Worm (Caenorhabditis elegans) whole organism, L2 larva: ENCODE measurements around the gene hpo-38.

Experiments used
- ZK546.5 ChIP-seq: sonication (generic microtip); optimal IDR thresholded peaks from 2 replicates; lab custom pipeline; 2017; ENCODE audit warnings: missing biosample characterization, missing genetic modification characterization
- alr-1 ChIP-seq: fragments of 150-350 bp; optimal IDR thresholded peaks from 2 replicates; lab custom pipeline; 2014; ENCODE audit warnings: missing biosample characterization, missing genetic modification characterization
- ama-1 ChIP-seq: fragments of 150-350 bp; optimal IDR thresholded peaks from 2 replicates; lab custom pipeline; 2018; ENCODE audit warnings: inconsistent platforms
- blmp-1 ChIP-seq: sonication (generic microtip); optimal IDR thresholded peaks from 2 replicates; lab custom pipeline; 2017; ENCODE audit warnings: missing genetic modification characterization, mild to moderate bottlenecking, missing compliant biosample characterization, antibody characterized with exemption, moderate library complexity; ENCODE audit not compliant: insufficient read depth
- ceh-16 ChIP-seq: fragments of 150-350 bp; optimal IDR thresholded peaks from 2 replicates; lab custom pipeline; 2014; ENCODE audit warnings: missing biosample characterization, missing genetic modification characterization
- lin-39 ChIP-seq: fragments of 150-350 bp; optimal IDR thresholded peaks from 2 replicates; lab custom pipeline; 2014; ENCODE audit warnings: missing biosample characterization, missing genetic modification reagents, missing genetic modification characterization
- nhr-77 ChIP-seq: fragments of 150-350 bp; optimal IDR thresholded peaks from 2 replicates; lab custom pipeline; 2014; ENCODE audit warnings: missing biosample characterization, missing genetic modification characterization
- skn-1 ChIP-seq: sonication (generic microtip); optimal IDR thresholded peaks from 2 replicates; lab custom pipeline; 2017; ENCODE audit warnings: missing biosample characterization, missing genetic modification characterization
- unc-39 ChIP-seq: fragments of 150-350 bp; optimal IDR thresholded peaks from 2 replicates; lab custom pipeline; 2014; ENCODE audit warnings: missing biosample characterization, missing genetic modification characterization
- unc-62 ChIP-seq: fragments of 150-350 bp; optimal IDR thresholded peaks from 2 replicates; lab custom pipeline; 2014; ENCODE audit warnings: missing biosample characterization, missing genetic modification reagents, missing genetic modification characterization
- zag-1 ChIP-seq: fragments of 150-350 bp; optimal IDR thresholded peaks from 2 replicates; lab custom pipeline; 2014; ENCODE audit warnings: missing biosample characterization, missing genetic modification characterization
- ztf-4 ChIP-seq: fragments of 150-350 bp; optimal IDR thresholded peaks from 2 replicates; lab custom pipeline; 2014; ENCODE audit warnings: missing biosample characterization, missing genetic modification characterization

ce11 chrIII:230129-230528, at the start of gene hpo-38:
- no peak for TF ChIP-seq lin-39 (tag; lab: Kevin White, UChicago)
- TF ChIP-seq ceh-16: no peak
- no peak for TF ChIP-seq unc-39 (tag; lab: Kevin White, UChicago)
- no peak for TF ChIP-seq nhr-77
- TF ChIP-seq skn-1: no peak
- TF ChIP-seq zag-1 (tag; lab: Kevin White, UChicago): no peak
- TF ChIP-seq blmp-1 (tag; lab: Kevin White, UChicago): no peak
- no peak for TF ChIP-seq ZK546.5 (tag; lab: Kevin White, UChicago)
- TF ChIP-seq unc-62 (GFP tag; lab: Kevin White, UChicago): no peak
- no peak for TF ChIP-seq alr-1 (tag; lab: Kevin White, UChicago)
- no peak for TF ChIP-seq ama-1 (lab: Kevin White, UChicago)
- no peak for TF ChIP-seq ztf-4 (tag; lab: Kevin White, UChicago)
